Fruit fly (Drosophila melanogaster): Measurements from ENCODE around the gene mtrm.

mtrm gene

dm6 chr3L:8395630-8396168 lies 17.1 kb upstream of the mtrm start, which contains the start of gene CG7120 (continued):
- TF ChIP-seq CG17802 (tag; optimal IDR thresholded peaks at IDR 0.05) (no peak), dm (GFP tag; optimal IDR thresholded peaks at IDR 0.05) (no peak), tna (GFP tag; IDR thresholded peaks at IDR 0.05; ENCODE audit: partially characterized antibody) (no peak; the same call in 1 of the 2 replicates), CG13287 (GFP tag; IDR thresholded peaks at IDR 0.05; ENCODE audit: partially characterized antibody) (no peak), CG16815 (GFP tag; optimal IDR thresholded peaks at IDR 0.05) (peak; percentile 32), CG2199 (GFP tag; IDR thresholded peaks at IDR 0.05) (no peak), scrt (GFP tag; optimal IDR thresholded peaks at IDR 0.05) (peak; percentile 36), gro (GFP tag; optimal IDR thresholded peaks at IDR 0.05) (no peak), exex (tag; optimal IDR thresholded peaks at IDR 0.05) (no peak), Side (GFP tag; optimal IDR thresholded peaks at IDR 0.05) (no peak), esg (GFP tag; conservative IDR thresholded peaks at IDR 0.05) (no peak), row (GFP tag; IDR thresholded peaks at IDR 0.05) (peak; percentile 54), CG6791 (GFP tag; IDR thresholded peaks at IDR 0.05; ENCODE audit: partially characterized antibody) (no peak), wek (GFP tag; optimal IDR thresholded peaks at IDR 0.05) (no peak), hbn (GFP tag; IDR thresholded peaks at IDR 0.05; ENCODE audit: partially characterized antibody) (no peak), Neu2 (GFP tag; optimal IDR thresholded peaks at IDR 0.05; ENCODE audit: borderline replicate concordance) (no peak), CG14050 (GFP tag; IDR thresholded peaks at IDR 0.05) (no peak), CG2202 (tag; optimal IDR thresholded peaks at IDR 0.05) (peak; percentile 41), Bdp1 (GFP tag; optimal IDR thresholded peaks at IDR 0.05) (no peak), gsb (GFP tag; IDR thresholded peaks at IDR 0.05) (no peak), CG13894 (tag; optimal IDR thresholded peaks at IDR 0.05) (no peak), CG4282 (GFP tag; optimal IDR thresholded peaks at IDR 0.05) (no peak), sim (GFP tag; IDR thresholded peaks at IDR 0.05) (peak; percentile 32; the same call in 1 of the 2 replicates), fd3F (GFP tag; optimal IDR thresholded peaks at IDR 0.05) (peak; percentile 13), CG2129 (GFP tag; IDR thresholded peaks at IDR 0.05; ENCODE audit: partially characterized antibody) (no peak), tll (GFP tag; optimal IDR thresholded peaks at IDR 0.05) (no peak), corto (GFP tag; optimal IDR thresholded peaks at IDR 0.05) (no peak), CG11085 (GFP tag; IDR thresholded peaks at IDR 0.05) (no peak), pfk (GFP tag; optimal IDR thresholded peaks at IDR 0.05) (no peak), toy (GFP tag; IDR thresholded peaks at IDR 0.05) (no peak), Ets65A (GFP tag) (no peak), fd64A (GFP tag; optimal IDR thresholded peaks at IDR 0.05) (no peak), pho (GFP tag; optimal IDR thresholded peaks at IDR 0.05) (no peak), CG4328 (GFP tag; optimal IDR thresholded peaks at IDR 0.05) (no peak), CG8089 (GFP tag; optimal IDR thresholded peaks at IDR 0.05) (peak; percentile 51), repo (GFP tag; optimal IDR thresholded peaks at IDR 0.05) (peak; percentile 6), Camta (GFP tag; optimal IDR thresholded peaks at IDR 0.05) (peak; percentile 1), danr (GFP tag; IDR thresholded peaks at IDR 0.05) (no peak), CG6272 (GFP tag; IDR thresholded peaks at IDR 0.05) (no peak), stwl (tag; optimal IDR thresholded peaks at IDR 0.05) (no peak), CG3281 (GFP tag; optimal IDR thresholded peaks at IDR 0.05) (no peak), CG15073 (GFP tag; optimal IDR thresholded peaks at IDR 0.05) (no peak), CG10959 (GFP tag; IDR thresholded peaks at IDR 0.05) (no peak), unpg (GFP tag; optimal IDR thresholded peaks at IDR 0.05) (peak; percentile 35), CG11504 (tag; optimal IDR thresholded peaks at IDR 0.05) (peak; percentile 93), CG8359 (GFP tag; optimal IDR thresholded peaks at IDR 0.05; ENCODE audit: borderline replicate concordance) (no peak), CG10267 (tag; optimal IDR thresholded peaks at IDR 0.05) (peak; percentile 5), sc (optimal IDR thresholded peaks at IDR 0.05) (no peak), sc (GFP tag; optimal IDR thresholded peaks at IDR 0.05) (peak; percentile 39), Lim3 (GFP tag; IDR thresholded peaks at IDR 0.05) (no peak), wor (GFP tag; IDR thresholded peaks at IDR 0.05) (no peak)
